Worm (Caenorhabditis elegans) whole organism, L4 larva: ENCODE data around the gene nlp-16.

Source experiments
- F37D6.2 ChIP-seq: sonication (generic microtip); optimal IDR thresholded peaks from 2 replicates; lab custom pipeline; 2016; ENCODE audit warnings: mild to moderate bottlenecking, missing genetic modification characterization, missing compliant biosample characterization
- F49E8.2 ChIP-seq: sonication (generic microtip); optimal IDR thresholded peaks from 2 replicates; lab custom pipeline; 2016; ENCODE audit warnings: missing compliant biosample characterization, mild to moderate bottlenecking, missing genetic modification characterization, borderline replicate concordance
- R02D3.7 ChIP-seq: fragments of 150-350 bp; sonication (generic microtip); optimal IDR thresholded peaks from 3 replicates; lab custom pipeline; 2014; ENCODE audit warnings: missing biosample characterization, missing genetic modification characterization
- Y105C5A.15 ChIP-seq: fragments of 200-800 bp; sonication (Bioruptor generic); IDR thresholded peaks from 2 replicates; pipeline ENCODE4 v1.3.6; 2022; ENCODE audit warnings: missing genetic modification characterization, missing compliant biosample characterization
- Y48G9A.11 ChIP-seq: fragments of 200-800 bp; sonication (Bioruptor generic); IDR thresholded peaks from 2 replicates; pipeline ENCODE4 v1.3.6; 2022; ENCODE audit warnings: missing genetic modification reagents, missing genetic modification characterization, missing compliant biosample characterization
- ZK337.2 ChIP-seq: fragments of 200-800 bp; sonication (Bioruptor generic); IDR thresholded peaks from 2 replicates; pipeline ENCODE4 v1.3.6; 2022; ENCODE audit warnings: missing genetic modification reagents, missing genetic modification characterization, missing compliant biosample characterization
- aly-2 ChIP-seq: sonication (generic microtip); optimal IDR thresholded peaks from 2 replicates; lab custom pipeline; 2018; ENCODE audit warnings: missing biosample characterization, missing genetic modification characterization
- ama-1 ChIP-seq: fragments of 150-350 bp; optimal IDR thresholded peaks from 2 replicates; lab custom pipeline; 2014; ENCODE audit warnings: inconsistent platforms, mixed read lengths
- ceh-44 ChIP-seq: fragments of 200-800 bp; sonication (Bioruptor generic); IDR thresholded peaks from 2 replicates; pipeline ENCODE4 v1.3.6; 2022; ENCODE audit warnings: missing genetic modification reagents, missing genetic modification characterization, missing compliant biosample characterization
- ceh-82 ChIP-seq: sonication (generic microtip); optimal IDR thresholded peaks from 2 replicates; lab custom pipeline; 2017; ENCODE audit warnings: missing biosample characterization, missing genetic modification characterization
- ces-1 ChIP-seq: fragments of 150-350 bp; sonication (generic microtip); optimal IDR thresholded peaks from 4 replicates; lab custom pipeline; 2014; ENCODE audit warnings: missing biosample characterization, missing genetic modification reagents, missing genetic modification characterization
- daf-12 ChIP-seq: fragments of 150-350 bp; optimal IDR thresholded peaks from 2 replicates; lab custom pipeline; 2014; ENCODE audit warnings: missing biosample characterization, missing genetic modification reagents, missing genetic modification characterization
- daf-16 ChIP-seq, 3 experiments: sonication (generic microtip); optimal IDR thresholded peaks; 2 replicates each; lab custom pipeline; 2016 to 2017; ENCODE audit warnings: missing genetic modification characterization in 3 of 3, missing genetic modification reagents in 3 of 3, mild to moderate bottlenecking in 2 of 3, missing compliant biosample characterization in 2 of 3, missing biosample characterization in 1 of 3, moderate library complexity in 1 of 3
- dmd-6 ChIP-seq: fragments of 200-800 bp; sonication (Bioruptor generic); IDR thresholded peaks from 2 replicates; pipeline ENCODE4 v1.3.6; 2022; ENCODE audit warnings: missing genetic modification reagents, missing genetic modification characterization, missing compliant biosample characterization
- dmd-9 ChIP-seq: fragments of 200-800 bp; sonication (Bioruptor generic); IDR thresholded peaks from 2 replicates; pipeline ENCODE4 v1.3.6; 2022; ENCODE audit warnings: missing genetic modification reagents, missing genetic modification characterization, missing compliant biosample characterization
- dpl-1 ChIP-seq: fragments of 150-350 bp; optimal IDR thresholded peaks from 2 replicates; lab custom pipeline; 2014; ENCODE audit warnings: missing biosample characterization, missing genetic modification reagents, missing genetic modification characterization
- duxl-1 ChIP-seq: sonication (generic microtip); optimal IDR thresholded peaks from 2 replicates; lab custom pipeline; 2016; ENCODE audit warnings: mild to moderate bottlenecking, missing genetic modification characterization, moderate library complexity, missing compliant biosample characterization; ENCODE audit not compliant: poor library complexity
- dve-1 ChIP-seq: sonication (generic microtip); optimal IDR thresholded peaks from 2 replicates; lab custom pipeline; 2017; ENCODE audit warnings: antibody characterized with exemption, mild to moderate bottlenecking, missing genetic modification characterization, missing compliant biosample characterization; ENCODE audit not compliant: insufficient read depth
- egl-43 ChIP-seq: fragments of 200-800 bp; sonication (Bioruptor generic); IDR thresholded peaks from 2 replicates; pipeline ENCODE4 v1.3.6; 2022; ENCODE audit warnings: missing genetic modification reagents, missing genetic modification characterization, missing compliant biosample characterization
- fkh-10 ChIP-seq: fragments of 150-350 bp; optimal IDR thresholded peaks from 2 replicates; lab custom pipeline; 2014; ENCODE audit warnings: missing biosample characterization, missing genetic modification reagents, missing genetic modification characterization
- gei-8 ChIP-seq: fragments of 200-800 bp; sonication (Bioruptor generic); optimal IDR thresholded peaks from 2 replicates; lab custom pipeline; 2018; ENCODE audit warnings: mild to moderate bottlenecking, missing genetic modification characterization, missing compliant biosample characterization
- hlh-11 ChIP-seq: fragments of 200-800 bp; sonication (Bioruptor generic); optimal IDR thresholded peaks from 2 replicates; lab custom pipeline; 2018; ENCODE audit warnings: mild to moderate bottlenecking, missing genetic modification characterization, missing compliant biosample characterization
- jun-1 ChIP-seq: fragments of 150-350 bp; optimal IDR thresholded peaks from 2 replicates; lab custom pipeline; 2014; ENCODE audit warnings: missing biosample characterization, missing genetic modification reagents, missing genetic modification characterization
- lin-15B ChIP-seq: fragments of 150-350 bp; sonication (generic microtip); optimal IDR thresholded peaks from 3 replicates; lab custom pipeline; 2014; ENCODE audit warnings: missing biosample characterization, missing genetic modification characterization
- lin-38 ChIP-seq: fragments of 200-800 bp; sonication (Bioruptor generic); IDR thresholded peaks from 2 replicates; pipeline ENCODE4 v1.3.6; 2022; ENCODE audit warnings: missing genetic modification reagents, missing genetic modification characterization, missing compliant biosample characterization
- lin-39 ChIP-seq: fragments of 150-350 bp; optimal IDR thresholded peaks from 2 replicates; lab custom pipeline; 2014; ENCODE audit warnings: missing biosample characterization, missing genetic modification reagents, missing genetic modification characterization
- madf-5 ChIP-seq, 2 experiments: fragments of 200-800 bp; sonication (Bioruptor generic); IDR thresholded peaks; 2 replicates each; pipeline ENCODE4 v1.3.6; 2022; ENCODE audit warnings: missing compliant biosample characterization in 2 of 2, missing genetic modification characterization in 2 of 2
- madf-9 ChIP-seq: fragments of 200-800 bp; sonication (Bioruptor generic); conservative IDR thresholded peaks from 2 replicates; pipeline ENCODE4 v1.3.6; 2022; ENCODE audit warnings: missing genetic modification reagents, missing genetic modification characterization, missing compliant biosample characterization
- mdt-29 ChIP-seq: fragments of 200-800 bp; sonication (Bioruptor generic); IDR thresholded peaks from 2 replicates; pipeline ENCODE4 v1.3.6; 2022; ENCODE audit warnings: missing genetic modification reagents, missing genetic modification characterization, missing compliant biosample characterization
- mes-2 ChIP-seq: sonication (generic microtip); optimal IDR thresholded peaks from 2 replicates; lab custom pipeline; 2016; ENCODE audit warnings: missing genotype, mild to moderate bottlenecking, missing genetic modification characterization, missing compliant biosample characterization; ENCODE audit not compliant: poor library complexity, severe bottlenecking
- mxl-2 ChIP-seq: fragments of 200-800 bp; sonication (Bioruptor generic); conservative IDR thresholded peaks from 2 replicates; pipeline ENCODE4 v1.3.6; 2022; ENCODE audit warnings: missing genetic modification reagents, missing genetic modification characterization, missing compliant biosample characterization
- nhr-10 ChIP-seq: fragments of 150-350 bp; optimal IDR thresholded peaks from 2 replicates; lab custom pipeline; 2014; ENCODE audit warnings: missing biosample characterization, missing genetic modification characterization
- nhr-102 ChIP-seq: sonication (generic microtip); optimal IDR thresholded peaks from 2 replicates; lab custom pipeline; 2016; ENCODE audit warnings: mild to moderate bottlenecking, missing genetic modification characterization, moderate library complexity, missing compliant biosample characterization
- nhr-11 ChIP-seq: fragments of 150-350 bp; optimal IDR thresholded peaks from 2 replicates; lab custom pipeline; 2014; ENCODE audit warnings: missing biosample characterization, missing genetic modification characterization
- nhr-42 ChIP-seq: fragments of 200-800 bp; sonication (Bioruptor generic); IDR thresholded peaks from 2 replicates; pipeline ENCODE4 v1.3.6; 2022; ENCODE audit warnings: missing genetic modification characterization, missing compliant biosample characterization
- php-3 ChIP-seq: fragments of 200-800 bp; sonication (Bioruptor generic); IDR thresholded peaks from 2 replicates; pipeline ENCODE4 v1.3.6; 2022; ENCODE audit warnings: missing genetic modification reagents, missing genetic modification characterization, missing compliant biosample characterization
- sdz-12 ChIP-seq: fragments of 200-800 bp; sonication (Bioruptor generic); optimal IDR thresholded peaks from 2 replicates; lab custom pipeline; 2018; ENCODE audit warnings: mild to moderate bottlenecking, missing genetic modification characterization, missing compliant biosample characterization
- set-16 ChIP-seq: fragments of 200-800 bp; sonication (Bioruptor generic); IDR thresholded peaks from 2 replicates; pipeline ENCODE4 v1.3.6; 2022; ENCODE audit warnings: missing genetic modification reagents, missing genetic modification characterization, missing compliant biosample characterization
- skn-1 ChIP-seq: fragments of 150-350 bp; optimal IDR thresholded peaks from 2 replicates; lab custom pipeline; 2014; ENCODE audit warnings: missing biosample characterization, missing genetic modification characterization
- snpc-1.2 ChIP-seq: fragments of 200-800 bp; sonication (Bioruptor generic); IDR thresholded peaks from 2 replicates; pipeline ENCODE4 v1.3.6; 2022; ENCODE audit warnings: missing genetic modification reagents, missing genetic modification characterization, missing compliant biosample characterization
- spr-3 ChIP-seq: fragments of 200-800 bp; sonication (Bioruptor generic); optimal IDR thresholded peaks from 2 replicates; lab custom pipeline; 2018; ENCODE audit warnings: mild to moderate bottlenecking, missing genetic modification characterization, missing compliant biosample characterization
- unc-62 ChIP-seq, 3 experiments: fragments of 150-350 bp in 1 of 3; sonication (generic microtip); optimal IDR thresholded peaks in 2 of 3; peaks in 1 of 3; 1 replicate in 1 of 3; 2 replicates in 2 of 3; lab custom pipeline; 2014 to 2017; ENCODE audit warnings: missing biosample characterization in 3 of 3, missing genetic modification characterization in 3 of 3, missing genetic modification reagents in 3 of 3, missing genotype in 1 of 3
- zfp-3 ChIP-seq: fragments of 200-800 bp; sonication (Bioruptor generic); conservative IDR thresholded peaks from 2 replicates; pipeline ENCODE4 v1.3.6; 2022; ENCODE audit warnings: missing genetic modification reagents, missing genetic modification characterization, missing compliant biosample characterization
- zip-2 ChIP-seq: fragments of 150-350 bp; optimal IDR thresholded peaks from 2 replicates; lab custom pipeline; 2014; ENCODE audit warnings: missing biosample characterization, missing genetic modification characterization

nlp-16 gene

DNA sequence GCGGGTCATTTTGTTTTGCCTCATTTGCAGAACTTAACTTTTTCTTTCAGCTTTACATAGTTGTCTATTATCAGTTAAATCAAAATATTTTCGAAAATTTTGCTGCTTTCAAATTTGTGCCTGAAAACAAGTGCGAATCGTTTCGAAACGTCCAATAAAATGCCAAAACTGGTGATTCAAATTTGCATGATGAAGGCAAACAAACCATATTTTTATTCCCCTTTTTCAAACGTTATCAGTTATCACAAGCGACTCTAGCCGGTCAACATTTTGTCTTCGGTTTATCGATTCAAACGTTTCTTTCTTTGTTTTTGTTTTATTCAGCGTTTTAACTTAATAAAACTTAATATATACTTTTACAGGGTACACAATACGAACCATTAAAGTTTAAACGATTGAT is 49.1 kb downstream of the nlp-16 start, which contains the start of the genes ugt-24 and C49A9.6 (continued):
- TF ChIP-seq zfp-3 (no peak), lin-39 (no peak), duxl-1 (tag; lab: Kevin White, UChicago) (no peak), ZK337.2 (no peak), nhr-10 (no peak), hlh-11 (tag; lab: Kevin White, UChicago) (peak; percentile 52), gei-8 (GFP tag; lab: Kevin White, UChicago) (no peak), php-3 (GFP tag; lab: Robert Waterston, UW) (0 out of 2 replicates have a peak, but pooled peaks have one; percentile 28), set-16 (GFP tag; lab: Robert Waterston, UW) (no peak), snpc-1.2 (GFP tag; lab: Robert Waterston, UW) (no peak), madf-5 (GFP tag; IDR thresholded peaks at IDR 0.05; lab: Robert Waterston, UW) (no peak), F37D6.2 (no peak), R02D3.7 (tag; lab: Kevin White, UChicago) (no peak), ceh-44 (GFP tag; lab: Robert Waterston, UW) (no peak), daf-12 (tag; lab: Kevin White, UChicago) (no peak), nhr-102 (tag; lab: Kevin White, UChicago) (no peak), dve-1 (tag; lab: Kevin White, UChicago) (peak; percentile 64), sdz-12 (GFP tag; lab: Kevin White, UChicago) (no peak), zip-2 (tag; lab: Kevin White, UChicago) (no peak), skn-1 (tag; lab: Kevin White, UChicago) (no peak), madf-9 (no peak), unc-62 (GFP tag; optimal IDR thresholded peaks at IDR 0.05 in 1 of 2; lab: Kevin White, UChicago) (no peak), unc-62 (tag; optimal IDR thresholded peaks at IDR 0.05; lab: Kevin White, UChicago) (no peak), nhr-42 (GFP tag; lab: Robert Waterston, UW) (no peak), Y105C5A.15 (GFP tag; lab: Robert Waterston, UW) (no peak), ces-1 (no peak), spr-3 (no peak), mxl-2 (GFP tag; lab: Robert Waterston, UW) (no peak), dmd-6 (GFP tag; lab: Robert Waterston, UW) (peak; percentile 22; the same call in 1 of the 2 replicates)

DNA sequence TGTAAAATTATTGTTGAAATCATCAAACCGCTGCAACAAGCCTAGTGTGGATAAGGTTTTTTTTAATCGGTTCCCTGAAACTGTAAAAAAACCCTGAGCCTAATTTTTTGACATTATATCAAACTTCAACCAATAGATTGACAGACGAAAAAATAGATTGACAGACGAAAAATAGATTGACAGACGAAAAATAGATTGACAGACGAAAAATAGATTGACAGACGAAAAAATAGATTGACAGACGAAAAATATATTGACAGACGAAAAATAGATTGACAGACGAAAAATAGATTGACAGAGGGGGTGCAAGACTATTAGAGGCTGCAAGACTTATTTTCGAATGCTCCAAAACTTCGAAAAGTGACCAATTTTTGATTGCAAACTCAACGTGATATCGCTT is 49.7 kb downstream of the nlp-16 start:
- TF ChIP-seq dmd-6 (GFP tag; lab: Robert Waterston, UW) = peak; percentile 41

DNA sequence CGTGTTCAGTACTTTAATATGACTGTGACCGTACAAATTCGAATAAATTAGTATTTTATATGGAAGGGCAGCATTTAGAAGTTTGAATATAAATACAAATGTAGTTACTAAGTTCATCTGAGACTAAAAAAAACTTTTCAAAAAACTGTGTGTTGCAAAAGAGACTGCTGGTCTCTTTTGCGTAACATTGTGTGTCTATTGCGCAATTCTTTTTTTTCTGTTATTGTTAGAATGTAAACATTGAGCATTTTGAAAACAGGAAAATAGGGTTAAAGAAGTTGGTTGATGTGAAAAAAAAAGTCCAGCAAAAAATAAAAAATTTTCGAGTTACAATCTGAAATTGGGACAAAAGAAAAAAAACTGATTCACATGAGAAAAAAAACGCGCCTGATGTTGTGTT is 50.3 kb downstream of the nlp-16 start:
- peak; percentile 93 for TF ChIP-seq zip-2 (tag; lab: Kevin White, UChicago)
- TF ChIP-seq unc-62 (GFP tag; optimal IDR thresholded peaks at IDR 0.05 in 1 of 2; lab: Kevin White, UChicago) = peak in 1 of 2 experiments; percentile 3
- no peak for TF ChIP-seq unc-62 (tag; optimal IDR thresholded peaks at IDR 0.05; lab: Kevin White, UChicago)
- no peak for TF ChIP-seq jun-1 (tag; lab: Kevin White, UChicago)
- TF ChIP-seq, all 104 proteins: peak for 2

DNA sequence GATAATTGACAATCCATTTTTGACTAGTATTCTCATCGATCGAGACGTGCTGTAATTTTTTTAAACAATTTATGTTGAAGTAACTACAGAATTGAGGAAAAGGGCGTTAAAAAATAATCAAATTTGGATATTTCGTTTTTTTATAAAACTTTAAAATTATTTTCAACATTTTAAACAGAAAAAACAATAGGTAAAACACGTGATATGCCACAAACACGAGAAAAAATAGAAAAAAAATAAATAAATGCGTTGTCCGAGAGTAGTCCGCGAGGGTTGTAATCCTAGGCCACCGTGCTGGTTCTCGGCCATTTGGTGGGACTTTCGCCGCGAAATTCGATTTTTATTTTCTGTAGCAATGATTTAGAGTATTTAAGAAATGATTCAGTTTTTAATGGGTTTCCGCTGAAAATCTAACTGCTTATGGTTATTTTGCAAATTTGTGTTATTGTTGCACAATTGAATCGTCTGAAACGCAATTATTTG is 53.3 kb downstream of the nlp-16 start, which contains the start of gene C49A9.10:
Gene C49A9.10, minus strand, starts transcription at position 51 of the 483 bp plus-strand sequence.
- peak; percentile 83 for TF ChIP-seq dmd-9 (GFP tag; lab: Robert Waterston, UW)
- peak; percentile 98 for TF ChIP-seq dpl-1
- no peak for TF ChIP-seq ama-1 (lab: Kevin White, UChicago)
- peak; percentile 27 for TF ChIP-seq fkh-10 (GFP tag; lab: Kevin White, UChicago)
- peak; percentile 74; the same call in 1 of the 2 replicates for TF ChIP-seq Y48G9A.11
- peak; percentile 71 for TF ChIP-seq mdt-29
- TF ChIP-seq nhr-11 (tag; lab: Kevin White, UChicago) = peak; percentile 3
- TF ChIP-seq php-3 (GFP tag; lab: Robert Waterston, UW) = no peak
- peak in 1 of 2 experiments; percentile 57 for TF ChIP-seq daf-16 (GFP tag; optimal IDR thresholded peaks at IDR 0.05; lab: Kevin White, UChicago)
- TF ChIP-seq daf-16 (tag; optimal IDR thresholded peaks at IDR 0.05; lab: Kevin White, UChicago) = peak; percentile 69
- no peak for TF ChIP-seq aly-2 (tag; lab: Kevin White, UChicago)
- TF ChIP-seq lin-15B = no peak
- peak; percentile 76; the same call in 1 of the 2 replicates for TF ChIP-seq lin-38 (GFP tag; lab: Robert Waterston, UW)
- no peak for TF ChIP-seq egl-43 (GFP tag; lab: Robert Waterston, UW)
- TF ChIP-seq ces-1 = no peak
- peak; percentile 74 for TF ChIP-seq nhr-102 (tag; lab: Kevin White, UChicago)
- TF ChIP-seq ceh-82 (tag; lab: Kevin White, UChicago) = no peak
- peak; percentile 82 for TF ChIP-seq F49E8.2
- TF ChIP-seq ZK337.2 = peak; percentile 94
- TF ChIP-seq Y105C5A.15 (GFP tag; lab: Robert Waterston, UW) = no peak
- peak; percentile 100 for TF ChIP-seq mes-2 (tag; lab: Kevin White, UChicago)
- TF ChIP-seq F37D6.2 = peak; percentile 33
